Fruit fly (Drosophila melanogaster): ENCODE measurements around the gene Gyc89Db.

Gene Gyc89Db

DNA sequence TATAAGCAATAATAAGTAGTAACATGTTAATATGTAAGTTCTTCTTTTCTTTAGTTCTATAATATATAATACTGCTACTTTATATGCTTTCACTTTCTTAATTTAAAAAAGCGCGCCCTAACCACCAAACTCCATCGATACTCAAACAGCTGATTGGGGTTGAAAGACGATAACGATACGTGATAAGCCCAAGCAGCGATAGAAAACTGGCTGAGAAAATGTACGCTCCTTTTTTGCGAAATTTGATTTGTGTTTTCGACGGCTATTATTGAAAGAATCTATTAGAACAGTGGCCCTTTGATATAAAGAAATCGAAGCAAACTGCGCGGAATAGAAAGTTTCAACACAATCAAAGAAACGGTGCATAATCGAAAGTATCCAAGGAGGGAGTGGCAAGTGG, 21.0 kb upstream of the Gyc89Db start, which contains the start of gene CG14883 (continued):
- TF ChIP-seq Dp (GFP tag; optimal IDR thresholded peaks at IDR 0.05) (peak; percentile 88), MESR4 (GFP tag; optimal IDR thresholded peaks at IDR 0.05) (peak; percentile 81), CG9215 (GFP tag; IDR thresholded peaks at IDR 0.05) (no peak), crp (GFP tag; optimal IDR thresholded peaks at IDR 0.05) (peak in 1 of 2 experiments; percentile 89), BEAF-32 (GFP tag; optimal IDR thresholded peaks at IDR 0.05) (peak; percentile 52), CG17568 (GFP tag; optimal IDR thresholded peaks at IDR 0.05) (peak; percentile 18), E2f2 (GFP tag; IDR thresholded peaks at IDR 0.05) (peak; percentile 91), CG3995 (GFP tag; optimal IDR thresholded peaks at IDR 0.05) (peak; percentile 75), Ssrp (tag; optimal IDR thresholded peaks at IDR 0.05) (no peak), Opbp (GFP tag; IDR thresholded peaks at IDR 0.05; ENCODE audit: partially characterized antibody) (peak; percentile 54; the same call in 1 of the 3 replicates), CG8388 (GFP tag; optimal IDR thresholded peaks at IDR 0.05) (no peak), ase (GFP tag; IDR thresholded peaks at IDR 0.05) (no peak), MBD-R2 (GFP tag; IDR thresholded peaks at IDR 0.05) (peak; percentile 54), CG30020 (tag; optimal IDR thresholded peaks at IDR 0.05) (no peak), unc-4 (GFP tag; IDR thresholded peaks at IDR 0.05; ENCODE audit: partially characterized antibody) (peak; percentile 52; the same call in 1 of the 2 replicates), CG1602 (GFP tag; optimal IDR thresholded peaks at IDR 0.05) (no peak), knrl (GFP tag; IDR thresholded peaks at IDR 0.05; ENCODE audit: partially characterized antibody) (0 out of 3 replicates have a peak, but pooled peaks have one; percentile 17), bigmax (GFP tag; optimal IDR thresholded peaks at IDR 0.05) (peak; percentile 79), Sry-δ (GFP tag; optimal IDR thresholded peaks at IDR 0.05) (peak; percentile 27), onecut (GFP tag; IDR thresholded peaks at IDR 0.05) (no peak), CG1832 (GFP tag; optimal IDR thresholded peaks at IDR 0.05) (no peak), CG13287 (GFP tag; IDR thresholded peaks at IDR 0.05; ENCODE audit: partially characterized antibody) (peak; percentile 69), hbn (GFP tag; IDR thresholded peaks at IDR 0.05; ENCODE audit: partially characterized antibody) (peak; percentile 34; the same call in 1 of the 2 replicates), YL-1 (GFP tag; optimal IDR thresholded peaks at IDR 0.05) (peak; percentile 26), CG15601 (tag; optimal IDR thresholded peaks at IDR 0.05) (no peak), bbx (GFP tag; IDR thresholded peaks at IDR 0.05; ENCODE audit: partially characterized antibody) (peak; percentile 65; the same call in 1 of the 2 replicates), CG4617 (GFP tag; optimal IDR thresholded peaks at IDR 0.05; ENCODE audit: borderline replicate concordance) (peak; percentile 27), amos (GFP tag; IDR thresholded peaks at IDR 0.05; ENCODE audit: partially characterized antibody) (peak; percentile 44; the same call in 1 of the 2 replicates), Dll (GFP tag; IDR thresholded peaks at IDR 0.05; ENCODE audit: partially characterized antibody) (peak; percentile 58; the same call in 2 of the 4 replicates), CG34224 (GFP tag; IDR thresholded peaks at IDR 0.05; ENCODE audit: partially characterized antibody) (peak; percentile 72), CG6791 (GFP tag; IDR thresholded peaks at IDR 0.05; ENCODE audit: partially characterized antibody) (peak; percentile 72), Sin3A (optimal IDR thresholded peaks at IDR 0.05) (no peak), CG9797 (GFP tag; optimal IDR thresholded peaks at IDR 0.05) (peak; percentile 27), NfI (GFP tag; optimal IDR thresholded peaks at IDR 0.05) (no peak), nerfin-2 (GFP tag; IDR thresholded peaks at IDR 0.05; ENCODE audit: partially characterized antibody) (peak; percentile 46; the same call in 1 of the 2 replicates), sna (GFP tag; IDR thresholded peaks at IDR 0.05; ENCODE audit: partially characterized antibody) (peak; percentile 55; the same call in 1 of the 2 replicates)

- TF ChIP-seq Atf3 (GFP tag; optimal IDR thresholded peaks at IDR 0.05) (no peak), Dip3 (GFP tag; optimal IDR thresholded peaks at IDR 0.05) (no peak), CG13287 (GFP tag; IDR thresholded peaks at IDR 0.05; ENCODE audit: partially characterized antibody) (no peak), nerfin-2 (GFP tag; IDR thresholded peaks at IDR 0.05; ENCODE audit: partially characterized antibody) (0 out of 2 replicates have a peak, but pooled peaks have one; percentile 10), al (GFP tag; IDR thresholded peaks at IDR 0.05) (no peak), seq (GFP tag; IDR thresholded peaks at IDR 0.05) (peak; percentile 42; the same call in 1 of the 2 replicates), onecut (GFP tag; IDR thresholded peaks at IDR 0.05) (peak; percentile 98), CG6791 (GFP tag; IDR thresholded peaks at IDR 0.05; ENCODE audit: partially characterized antibody) (0 out of 3 replicates have a peak, but pooled peaks have one; percentile 24), CG10565 (GFP tag; optimal IDR thresholded peaks at IDR 0.05) (no peak), pan (optimal IDR thresholded peaks at IDR 0.05) (no peak), pan (GFP tag; optimal IDR thresholded peaks at IDR 0.05 in 1 of 2, IDR thresholded peaks at IDR 0.05 in 1 of 2) (no peak), nerfin-1 (tag; optimal IDR thresholded peaks at IDR 0.05) (peak; percentile 97)
Measured at dm6 chr3R:16456607-16457006, 20.3 kb upstream of the Gyc89Db start.

All from whole organism, embryonic.